Fruit fly (Drosophila melanogaster): ENCODE data around the gene Glut1.

The Glut1 gene

DNA sequence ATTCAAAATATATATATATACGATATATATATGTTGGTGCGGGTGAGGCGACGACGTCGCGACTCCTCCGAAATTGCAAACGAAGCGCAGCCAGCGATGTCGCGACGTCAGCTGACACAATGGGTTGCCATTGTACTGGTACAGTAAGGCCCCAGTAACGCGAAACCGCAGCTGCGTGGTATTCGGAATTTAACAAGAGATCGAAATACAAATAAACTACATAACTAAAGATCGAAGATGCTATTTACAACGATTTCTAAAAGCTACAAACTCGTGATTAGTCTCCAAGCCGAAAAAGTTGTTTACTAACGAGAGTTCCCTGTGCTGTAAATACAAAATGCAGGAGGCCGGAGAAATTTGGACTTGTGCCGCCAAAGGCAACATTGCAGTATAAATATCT, 118.7 kb downstream of the Glut1 start (continued):
- TF ChIP-seq net (GFP tag; optimal IDR thresholded peaks at IDR 0.05) (peak; percentile 96), CG11762 (GFP tag; optimal IDR thresholded peaks at IDR 0.05; ENCODE audit: insufficient read depth) (peak; percentile 92), Lpt (GFP tag; optimal IDR thresholded peaks at IDR 0.05) (peak; percentile 88), Ets96B (tag; optimal IDR thresholded peaks at IDR 0.05) (peak; percentile 93), CG4318 (GFP tag; optimal IDR thresholded peaks at IDR 0.05) (peak; percentile 88), esn (GFP tag; optimal IDR thresholded peaks at IDR 0.05) (peak; percentile 98), CG11294 (GFP tag; IDR thresholded peaks at IDR 0.05) (peak; percentile 88), Ets21C (GFP tag; optimal IDR thresholded peaks at IDR 0.05) (peak; percentile 96), vri (GFP tag; optimal IDR thresholded peaks at IDR 0.05) (peak; percentile 94), achi (GFP tag; optimal IDR thresholded peaks at IDR 0.05) (peak; percentile 94), Hr39 (GFP tag; optimal IDR thresholded peaks at IDR 0.05) (peak; percentile 98), lz (GFP tag; optimal IDR thresholded peaks at IDR 0.05) (peak; percentile 97), Hr4 (GFP tag; optimal IDR thresholded peaks at IDR 0.05) (peak; percentile 97), CG16779 (tag; optimal IDR thresholded peaks at IDR 0.05) (peak; percentile 76), salr (GFP tag; optimal IDR thresholded peaks at IDR 0.05) (peak; percentile 88 to 92), CG10669 (GFP tag; optimal IDR thresholded peaks at IDR 0.05) (peak; percentile 93), dac (GFP tag; optimal IDR thresholded peaks at IDR 0.05) (peak; percentile 88), fd85E (GFP tag; optimal IDR thresholded peaks at IDR 0.05) (peak; percentile 79), Sox15 (GFP tag; optimal IDR thresholded peaks at IDR 0.05) (peak; percentile 97)

DNA sequence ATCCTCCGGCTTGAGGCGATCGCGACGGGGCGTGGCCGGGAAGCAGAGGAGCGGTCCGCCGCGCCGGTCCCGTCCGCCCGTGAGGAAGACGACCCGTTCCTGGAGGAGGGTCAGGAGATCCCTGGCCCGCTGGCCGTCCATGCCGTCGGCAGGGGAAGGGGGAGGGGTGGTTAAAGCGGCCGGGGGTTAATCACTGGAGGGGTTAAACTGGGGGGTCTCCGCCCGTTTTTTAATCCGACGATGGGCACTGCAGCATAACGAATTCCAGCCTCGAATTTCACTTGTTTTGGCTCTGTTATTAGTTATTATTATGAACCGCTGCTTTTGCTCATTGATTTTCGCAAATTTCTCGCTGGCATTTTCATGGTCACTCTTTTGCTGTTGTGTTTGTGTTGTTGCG, 119.8 kb downstream of the Glut1 start:
- TF ChIP-seq CG6276 (GFP tag; optimal IDR thresholded peaks at IDR 0.05), result no peak

DNA sequence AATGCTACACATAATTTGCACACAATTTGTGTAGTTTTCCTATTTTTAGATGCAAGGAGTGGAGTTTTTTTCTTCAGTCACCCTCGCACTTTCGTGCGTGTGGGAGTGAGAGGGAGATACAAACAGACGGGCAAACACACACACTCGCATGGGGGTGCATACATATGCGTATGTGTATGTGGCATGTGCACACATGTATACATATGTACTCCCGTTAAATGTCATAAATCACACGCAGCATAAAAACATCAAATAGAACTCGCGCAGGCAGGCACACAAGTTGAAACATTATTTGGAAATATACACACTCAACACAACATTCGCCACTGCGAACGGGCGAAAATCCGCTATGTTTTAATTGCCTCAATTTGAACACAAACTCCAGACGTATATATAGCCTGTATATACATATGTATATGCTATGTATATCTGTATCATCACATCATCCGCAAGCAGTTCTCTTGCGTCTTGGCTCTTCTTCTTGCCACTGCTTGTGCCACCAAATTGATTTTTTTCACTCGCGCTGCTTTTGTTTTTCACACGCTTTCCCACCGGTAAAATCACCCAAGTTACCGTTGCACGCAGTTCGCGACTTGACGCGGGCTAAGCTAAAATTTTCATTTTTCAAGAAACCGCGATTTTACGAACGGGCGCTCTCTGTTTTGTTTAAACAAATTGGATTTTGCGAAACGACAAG, 120.5 kb downstream of the Glut1 start, which contains the start of the genes CG9205 and trio:
Gene CG9205 (plus strand): TSS at position 508 of the 697 bp plus-strand sequence.
Gene trio (minus strand): TSS at position 686 of the 697 bp plus-strand sequence.
- peak; percentile 27 for TF ChIP-seq fkh (GFP tag; optimal IDR thresholded peaks at IDR 0.05)
- peak in 1 of 2 experiments; percentile 27 for TF ChIP-seq ss (GFP tag; optimal IDR thresholded peaks at IDR 0.05)
- TF ChIP-seq vri (GFP tag; optimal IDR thresholded peaks at IDR 0.05), result peak; percentile 23
- TF ChIP-seq Eip93F (GFP tag; optimal IDR thresholded peaks at IDR 0.05), result no peak
- TF ChIP-seq Eip78C (GFP tag), result peak; percentile 79
- TF ChIP-seq salr (GFP tag; optimal IDR thresholded peaks at IDR 0.05), result no peak
- peak; percentile 27; the same call in 1 of the 2 replicates for TF ChIP-seq CG15336 (GFP tag; IDR thresholded peaks at IDR 0.05)

DNA sequence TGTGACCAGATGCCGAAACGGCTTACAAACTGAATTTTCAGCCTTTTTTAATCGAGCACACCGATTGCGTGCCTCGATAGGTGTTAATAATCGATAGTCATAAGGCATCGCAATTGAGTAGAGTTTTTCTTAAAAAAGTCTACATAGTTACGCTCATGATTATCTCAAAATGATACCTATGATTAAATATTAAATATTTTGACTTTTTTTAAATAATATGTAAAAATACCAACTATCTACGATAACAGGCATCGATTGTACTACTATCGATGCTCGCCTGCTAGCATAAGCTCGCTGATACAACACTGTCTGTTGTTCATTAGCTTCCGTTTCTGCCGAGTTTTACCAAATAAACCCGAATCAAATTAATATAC, 121.0 kb downstream of the Glut1 start:
- no peak for TF ChIP-seq Sox14 (GFP tag; optimal IDR thresholded peaks at IDR 0.05)
- no peak for TF ChIP-seq CG1621 (tag; optimal IDR thresholded peaks at IDR 0.05)
- no peak for TF ChIP-seq CG6163 (GFP tag; IDR thresholded peaks at IDR 0.05)
- no peak for TF ChIP-seq Ets21C (GFP tag; optimal IDR thresholded peaks at IDR 0.05)
- peak; percentile 17 for TF ChIP-seq lz (GFP tag; optimal IDR thresholded peaks at IDR 0.05)
- peak; percentile 10 for TF ChIP-seq topi (GFP tag; optimal IDR thresholded peaks at IDR 0.05)
- no peak for TF ChIP-seq Gug (GFP tag; IDR thresholded peaks at IDR 0.05)
- no peak for TF ChIP-seq fd85E (GFP tag; optimal IDR thresholded peaks at IDR 0.05)
- TF ChIP-seq OdsH (GFP tag; optimal IDR thresholded peaks at IDR 0.05), result peak; percentile 0
- no peak for TF ChIP-seq CG7368 (GFP tag; optimal IDR thresholded peaks at IDR 0.05)
- TF ChIP-seq Eip78C (GFP tag), result no peak
- no peak for TF ChIP-seq CG15336 (GFP tag; IDR thresholded peaks at IDR 0.05)
- no peak for TF ChIP-seq CG6792 (GFP tag; optimal IDR thresholded peaks at IDR 0.05)
- TF ChIP-seq CG10631 (GFP tag; optimal IDR thresholded peaks at IDR 0.05), result no peak
- TF ChIP-seq CG11294 (GFP tag; IDR thresholded peaks at IDR 0.05), result no peak
- TF ChIP-seq eg (GFP tag; IDR thresholded peaks at IDR 0.05), result 0 out of 3 replicates have a peak, but pooled peaks have one; percentile 11
- TF ChIP-seq dac (GFP tag; optimal IDR thresholded peaks at IDR 0.05), result no peak
- TF ChIP-seq pdm3 (GFP tag; optimal IDR thresholded peaks at IDR 0.05), result no peak
- no peak for TF ChIP-seq CG10669 (GFP tag; optimal IDR thresholded peaks at IDR 0.05)
- no peak for TF ChIP-seq ss (GFP tag; optimal IDR thresholded peaks at IDR 0.05)
- no peak for TF ChIP-seq Hr39 (GFP tag; optimal IDR thresholded peaks at IDR 0.05)
- no peak for TF ChIP-seq Sox15 (GFP tag; optimal IDR thresholded peaks at IDR 0.05)
- TF ChIP-seq achi (GFP tag; optimal IDR thresholded peaks at IDR 0.05), result no peak
- peak in 1 of 2 experiments; percentile 22 for TF ChIP-seq salr (GFP tag; optimal IDR thresholded peaks at IDR 0.05)
- TF ChIP-seq CG3919 (GFP tag; optimal IDR thresholded peaks at IDR 0.05), result peak; percentile 8
- no peak for TF ChIP-seq svp (GFP tag)
- no peak for TF ChIP-seq CG6808 (GFP tag; optimal IDR thresholded peaks at IDR 0.05)
- TF ChIP-seq CG32006 (GFP tag; optimal IDR thresholded peaks at IDR 0.05), result no peak
- TF ChIP-seq Ets96B (tag; optimal IDR thresholded peaks at IDR 0.05), result no peak
- TF ChIP-seq CG6854 (GFP tag; optimal IDR thresholded peaks at IDR 0.05), result peak; percentile 53
- TF ChIP-seq Smox (GFP tag; optimal IDR thresholded peaks at IDR 0.05), result no peak
- no peak for TF ChIP-seq CG6276 (GFP tag; optimal IDR thresholded peaks at IDR 0.05)
- no peak for TF ChIP-seq CG11762 (GFP tag; optimal IDR thresholded peaks at IDR 0.05; ENCODE audit: insufficient read depth)
- TF ChIP-seq Eip93F (GFP tag; optimal IDR thresholded peaks at IDR 0.05), result peak; percentile 20

Data from whole organism, prepupa.